Fruit fly (Drosophila melanogaster): ENCODE results near the gene CG10674.
A peak's percentile ranks its signal among the peaks of the same experiment; 100 is the strongest.

Gene CG10674

dm6 chr3L:5127609-5128008, 8.5 kb downstream of the CG10674 start:
- peak; percentile 58 for TF ChIP-seq EcR (GFP tag; optimal IDR thresholded peaks at IDR 0.05)
- TF ChIP-seq CG8159 (tag; optimal IDR thresholded peaks at IDR 0.05): peak; percentile 44
- no peak for TF ChIP-seq Snoo (tag; optimal IDR thresholded peaks at IDR 0.05)

- TF ChIP-seq Ets98B (GFP tag; IDR thresholded peaks at IDR 0.05): no peak
- TF ChIP-seq fd96Ca (GFP tag; IDR thresholded peaks at IDR 0.05): no peak
- no peak for TF ChIP-seq EcR (GFP tag; optimal IDR thresholded peaks at IDR 0.05)
- TF ChIP-seq CG13204 (GFP tag; optimal IDR thresholded peaks at IDR 0.05): no peak
- TF ChIP-seq CG9948 (tag; optimal IDR thresholded peaks at IDR 0.05): no peak
- TF ChIP-seq gl (tag; optimal IDR thresholded peaks at IDR 0.05): no peak
- TF ChIP-seq CG8301 (tag; optimal IDR thresholded peaks at IDR 0.05): no peak
- TF ChIP-seq CG34367 (tag; optimal IDR thresholded peaks at IDR 0.05): no peak
- no peak for TF ChIP-seq CG12605 (GFP tag; IDR thresholded peaks at IDR 0.05)
- TF ChIP-seq CG17806 (tag; optimal IDR thresholded peaks at IDR 0.05): no peak
- TF ChIP-seq CG10348 (GFP tag; IDR thresholded peaks at IDR 0.05): no peak
- TF ChIP-seq CG32121 (GFP tag; IDR thresholded peaks at IDR 0.05): no peak
- TF ChIP-seq CG15710 (tag; optimal IDR thresholded peaks at IDR 0.05): no peak
Measured at dm6 chr3L:5125202-5125601, 10.9 kb downstream of the CG10674 start.

dm6 chr3L:5102050-5102449, 34.0 kb downstream of the CG10674 start:
- TF ChIP-seq CG12605 (GFP tag; IDR thresholded peaks at IDR 0.05) (no peak), CG14655 (GFP tag; optimal IDR thresholded peaks at IDR 0.05) (no peak), CG17806 (tag; optimal IDR thresholded peaks at IDR 0.05) (no peak), CG9948 (tag; optimal IDR thresholded peaks at IDR 0.05) (no peak), CG13204 (GFP tag; optimal IDR thresholded peaks at IDR 0.05) (no peak), CG32121 (GFP tag; IDR thresholded peaks at IDR 0.05) (no peak), CG8301 (tag; optimal IDR thresholded peaks at IDR 0.05) (no peak), CG15710 (tag; optimal IDR thresholded peaks at IDR 0.05) (no peak), fd96Ca (GFP tag; IDR thresholded peaks at IDR 0.05) (no peak), EcR (GFP tag; optimal IDR thresholded peaks at IDR 0.05) (no peak), CG4496 (GFP tag; IDR thresholded peaks at IDR 0.05) (no peak)

dm6 chr3L:5096674-5097073, 39.4 kb downstream of the CG10674 start:
- TF ChIP-seq CG4496 (GFP tag; IDR thresholded peaks at IDR 0.05): peak; percentile 62; the same call in 2 of the 3 replicates
- no peak for TF ChIP-seq Pif1B (GFP tag; optimal IDR thresholded peaks at IDR 0.05)
- no peak for TF ChIP-seq fd96Ca (GFP tag; IDR thresholded peaks at IDR 0.05)
- no peak for TF ChIP-seq Snoo (tag; optimal IDR thresholded peaks at IDR 0.05)
- peak; percentile 33; the same call in 1 of the 2 replicates for TF ChIP-seq CG12605 (GFP tag; IDR thresholded peaks at IDR 0.05)
- TF ChIP-seq CG34367 (tag; optimal IDR thresholded peaks at IDR 0.05): peak; percentile 52
- no peak for TF ChIP-seq Ets98B (GFP tag; IDR thresholded peaks at IDR 0.05)
- peak; percentile 2 for TF ChIP-seq CG8301 (tag; optimal IDR thresholded peaks at IDR 0.05)
- no peak for TF ChIP-seq CG13204 (GFP tag; optimal IDR thresholded peaks at IDR 0.05)
- TF ChIP-seq Pif1A (GFP tag; optimal IDR thresholded peaks at IDR 0.05): peak; percentile 37
- TF ChIP-seq CG15710 (tag; optimal IDR thresholded peaks at IDR 0.05): no peak
- peak; percentile 12 for TF ChIP-seq CG14655 (GFP tag; optimal IDR thresholded peaks at IDR 0.05)
- TF ChIP-seq CG32121 (GFP tag; IDR thresholded peaks at IDR 0.05): no peak
- TF ChIP-seq D1 (tag; optimal IDR thresholded peaks at IDR 0.05): no peak
- TF ChIP-seq CG17806 (tag; optimal IDR thresholded peaks at IDR 0.05): no peak
- TF ChIP-seq gl (tag; optimal IDR thresholded peaks at IDR 0.05): no peak
- TF ChIP-seq CG10348 (GFP tag; IDR thresholded peaks at IDR 0.05): no peak
- no peak for TF ChIP-seq CG9948 (tag; optimal IDR thresholded peaks at IDR 0.05)
- TF ChIP-seq rn (GFP tag; IDR thresholded peaks at IDR 0.05): no peak
- TF ChIP-seq CG8159 (tag; optimal IDR thresholded peaks at IDR 0.05): peak; percentile 13
- no peak for TF ChIP-seq EcR (GFP tag; optimal IDR thresholded peaks at IDR 0.05)
